Worm (Caenorhabditis elegans): Measurements from ENCODE around the gene acs-20.

The acs-20 gene

ce11 chrIV:12360742-12361195 lies 37.7 kb downstream of the acs-20 start, which contains the start of gene sec-24.2 (continued):
- TF ChIP-seq ztf-3 (GFP tag; optimal IDR thresholded peaks at IDR 0.05) (no peak), F39B2.1 (GFP tag; IDR thresholded peaks at IDR 0.05) (no peak), efl-1 (GFP tag; optimal IDR thresholded peaks at IDR 0.05) (peak; percentile 82), nfya-2 (GFP tag; IDR thresholded peaks at IDR 0.05) (no peak), nhr-120 (GFP tag; IDR thresholded peaks at IDR 0.05) (no peak), lin-40 (tag; optimal IDR thresholded peaks at IDR 0.05) (no peak), ceh-100 (GFP tag; IDR thresholded peaks at IDR 0.05) (no peak), C06A6.2 (GFP tag; conservative IDR thresholded peaks at IDR 0.05) (no peak), bed-2 (GFP tag; IDR thresholded peaks at IDR 0.05) (no peak), hlh-12 (tag; optimal IDR thresholded peaks at IDR 0.05) (no peak), ekl-4 (GFP tag; IDR thresholded peaks at IDR 0.05) (no peak), T07F8.4 (tag; optimal IDR thresholded peaks at IDR 0.05) (no peak), dpl-1 (GFP tag; optimal IDR thresholded peaks at IDR 0.05) (peak; percentile 30), nhr-90 (tag; optimal IDR thresholded peaks at IDR 0.05) (no peak), madf-8 (GFP tag; conservative IDR thresholded peaks at IDR 0.05) (peak; percentile 55; the same call in 1 of the 2 replicates), chd-7 (tag; optimal IDR thresholded peaks at IDR 0.05) (no peak), madf-3 (GFP tag; IDR thresholded peaks at IDR 0.05) (no peak), C17E4.6 (GFP tag; IDR thresholded peaks at IDR 0.05) (no peak), athp-1 (tag; optimal IDR thresholded peaks at IDR 0.05) (no peak), Y53G8AR.9 (GFP tag; conservative IDR thresholded peaks at IDR 0.05) (no peak), Y95B8A.8 (GFP tag; IDR thresholded peaks at IDR 0.05) (0 out of 2 replicates have a peak, but pooled peaks have one; percentile 22), hlh-26 (GFP tag; conservative IDR thresholded peaks at IDR 0.05) (no peak), hrde-1 (tag; optimal IDR thresholded peaks at IDR 0.05; ENCODE audit: borderline replicate concordance) (no peak), F10E7.11 (tag; optimal IDR thresholded peaks at IDR 0.05) (no peak), unc-130 (GFP tag; optimal IDR thresholded peaks at IDR 0.05) (no peak), D2030.7 (GFP tag; IDR thresholded peaks at IDR 0.05) (peak; percentile 12; the same call in 1 of the 2 replicates), lir-1 (GFP tag; conservative IDR thresholded peaks at IDR 0.05) (no peak), die-1 (tag; optimal IDR thresholded peaks at IDR 0.05) (no peak), zfh-2 (GFP tag; conservative IDR thresholded peaks at IDR 0.05) (no peak), T26A5.8 (tag; optimal IDR thresholded peaks at IDR 0.05) (no peak), F33H1.4 (GFP tag; IDR thresholded peaks at IDR 0.05) (peak; percentile 49), B0261.1 (tag; optimal IDR thresholded peaks at IDR 0.05) (no peak), hsf-1 (GFP tag; IDR thresholded peaks at IDR 0.05) (no peak), nfya-1 (tag; optimal IDR thresholded peaks at IDR 0.05; ENCODE audit: borderline replicate concordance, insufficient read depth) (no peak)

DNA sequence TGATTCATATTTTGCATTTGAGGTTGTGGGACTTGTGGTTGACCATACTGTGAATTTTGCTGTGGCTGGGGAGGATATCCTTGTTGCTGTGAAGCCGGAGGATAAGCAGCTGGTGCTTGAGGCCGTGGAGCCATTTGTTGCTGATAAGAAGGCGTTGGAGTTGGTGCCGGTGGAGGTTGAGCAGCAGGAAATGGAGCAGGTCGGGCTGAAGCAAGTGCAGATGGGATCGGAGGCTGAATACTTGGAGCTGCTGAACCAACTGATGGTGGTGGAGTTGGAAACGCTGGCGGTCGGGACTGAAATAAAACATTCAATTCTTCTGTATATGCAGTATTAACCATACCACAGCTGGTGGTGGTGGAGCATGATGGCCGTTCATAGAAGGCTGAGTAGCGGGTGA lies 38.5 kb downstream of the acs-20 start:
- peak; percentile 34; the same call in 1 of the 2 replicates for TF ChIP-seq egrh-3 (GFP tag; IDR thresholded peaks at IDR 0.05)
- TF ChIP-seq hmg-1.2 (GFP tag; IDR thresholded peaks at IDR 0.05), result no peak
- peak; percentile 62 for TF ChIP-seq zfh-2 (GFP tag; conservative IDR thresholded peaks at IDR 0.05)

ce11 chrIV:12350235-12350634 lies 48.3 kb downstream of the acs-20 start:
- TF ChIP-seq tbp1 (GFP tag; optimal IDR thresholded peaks at IDR 0.05), result no peak
- no peak for TF ChIP-seq cebp-2 (GFP tag; IDR thresholded peaks at IDR 0.05)
- no peak for TF ChIP-seq lsy-27 (tag; optimal IDR thresholded peaks at IDR 0.05; ENCODE audit: borderline replicate concordance, insufficient read depth)
- no peak for TF ChIP-seq F57A8.1 (GFP tag; optimal IDR thresholded peaks at IDR 0.05)
- TF ChIP-seq die-1 (tag; optimal IDR thresholded peaks at IDR 0.05), result no peak
- no peak for TF ChIP-seq pha-4 (tag; optimal IDR thresholded peaks at IDR 0.05)
- no peak for TF ChIP-seq rcor-1 (GFP tag; IDR thresholded peaks at IDR 0.05)
